Fruit fly (Drosophila melanogaster) whole organism: ENCODE results near the gene Cln3.
"Not testable (repeated sequence)": the region's sequence is repeated elsewhere in the genome, so short reads cannot be mapped to it uniquely, and the experiment has no call there.

ENCODE experiments used
- CG8478 ChIP-seq: fragments of >200 bp; optimal IDR thresholded peaks from 2 replicates; lab custom pipeline; 2018; ENCODE audit warnings: inconsistent platforms
- EcR ChIP-seq, 2 experiments: fragments of >200 bp; optimal IDR thresholded peaks; 2 replicates each; lab custom pipeline; 2017; ENCODE audit warnings: missing biosample characterization in 2 of 2, missing genetic modification characterization in 2 of 2, missing genetic modification reagents in 2 of 2
- pan ChIP-seq: fragments of >200 bp; optimal IDR thresholded peaks from 2 replicates; lab custom pipeline; 2017
- usp ChIP-seq: fragments of >200 bp; optimal IDR thresholded peaks from 2 replicates; lab custom pipeline; 2017; ENCODE audit warnings: missing biosample characterization, missing genetic modification characterization, mixed read lengths

dm6 chr3L:17858174-17858573 is 44.3 kb upstream of the Cln3 start, which contains the start of gene CG34002:
- not testable (repeated sequence) for TF ChIP-seq usp; CG8478 (lab: Kevin White, UChicago); EcR (GFP tag; optimal IDR thresholded peaks at IDR 0.05; lab: Kevin White, UChicago); pan (lab: Kevin White, UChicago)
